Worm (Caenorhabditis elegans): ENCODE measurements around the gene Y97E10AR.3.

Gene Y97E10AR.3

ce11 chrV:7956218-7956617, 51.1 kb downstream of the Y97E10AR.3 start, which contains the start of gene pals-34:
pals-34 (minus strand) TSS chrV:7956497.
- no peak for TF ChIP-seq unc-62 (GFP tag; optimal IDR thresholded peaks at IDR 0.05)
